Fruit fly (Drosophila melanogaster): ENCODE measurements around the gene TwdlG.

The TwdlG gene

dm6 chr3R:4251241-4251640, at the start of gene TwdlG:
TwdlG (minus strand) TSS chr3R:4251341.
- TF ChIP-seq CG12769 (tag; optimal IDR thresholded peaks at IDR 0.05) (peak; percentile 13), otp (GFP tag; IDR thresholded peaks at IDR 0.05) (no peak), Hr39 (optimal IDR thresholded peaks at IDR 0.05) (no peak), mld (GFP tag; IDR thresholded peaks at IDR 0.05; ENCODE audit: partially characterized antibody) (no peak), Med (GFP tag) (peak; percentile 56)

dm6 chr3R:4294689-4295088, 43.5 kb upstream of the TwdlG start, which contains the start of gene Nepl11:
Nepl11 (minus strand) TSS chr3R:4294840.
- TF ChIP-seq Bgb (GFP tag; IDR thresholded peaks at IDR 0.05; ENCODE audit: partially characterized antibody) (no peak), CG16813 (GFP tag; IDR thresholded peaks at IDR 0.05; ENCODE audit: partially characterized antibody) (no peak), CG34376 (GFP tag; optimal IDR thresholded peaks at IDR 0.05) (peak; percentile 70), da (GFP tag; optimal IDR thresholded peaks at IDR 0.05) (no peak), danr (GFP tag; IDR thresholded peaks at IDR 0.05) (no peak), sna (GFP tag; IDR thresholded peaks at IDR 0.05; ENCODE audit: partially characterized antibody) (no peak), CG7839 (tag; optimal IDR thresholded peaks at IDR 0.05) (no peak), NC2α (GFP tag; optimal IDR thresholded peaks at IDR 0.05) (no peak), psq (GFP tag; optimal IDR thresholded peaks at IDR 0.05) (no peak), nmo (GFP tag; optimal IDR thresholded peaks at IDR 0.05) (no peak), Mad (GFP tag; optimal IDR thresholded peaks at IDR 0.05) (no peak), Nf-YA (GFP tag; IDR thresholded peaks at IDR 0.05) (no peak), sug (tag; optimal IDR thresholded peaks at IDR 0.05) (peak; percentile 57), ham (GFP tag; IDR thresholded peaks at IDR 0.05) (no peak)

- TF ChIP-seq Ets65A (GFP tag) (peak; percentile 71), grau (tag; optimal IDR thresholded peaks at IDR 0.05) (no peak), onecut (GFP tag; IDR thresholded peaks at IDR 0.05) (peak; percentile 94), CG10431 (GFP tag; optimal IDR thresholded peaks at IDR 0.05) (peak; percentile 43), CG9437 (GFP tag; optimal IDR thresholded peaks at IDR 0.05) (peak; percentile 58)
These were observed 41.0 kb upstream of the TwdlG start for dm6 chr3R:4292185-4292584.

- TF ChIP-seq nom (GFP tag; optimal IDR thresholded peaks at IDR 0.05) (peak; percentile 53), Ada2b (GFP tag; IDR thresholded peaks at IDR 0.05) (no peak), corto (GFP tag; optimal IDR thresholded peaks at IDR 0.05) (no peak), Gug (GFP tag; IDR thresholded peaks at IDR 0.05) (no peak), Med (GFP tag) (no peak), sr (GFP tag; IDR thresholded peaks at IDR 0.05) (no peak), sug (tag; optimal IDR thresholded peaks at IDR 0.05) (peak; percentile 69), mirr (GFP tag; optimal IDR thresholded peaks at IDR 0.05) (no peak), dmrt99B (tag; optimal IDR thresholded peaks at IDR 0.05) (no peak), ewg (GFP tag; optimal IDR thresholded peaks at IDR 0.05) (peak; percentile 98), CG15011 (GFP tag; optimal IDR thresholded peaks at IDR 0.05) (no peak), CG11560 (tag; IDR thresholded peaks at IDR 0.05) (no peak), Fer3 (tag; optimal IDR thresholded peaks at IDR 0.05) (no peak), Vsx1 (GFP tag; optimal IDR thresholded peaks at IDR 0.05) (no peak), Side (GFP tag; optimal IDR thresholded peaks at IDR 0.05) (no peak), CG11695 (GFP tag; IDR thresholded peaks at IDR 0.05) (no peak), Trl (optimal IDR thresholded peaks at IDR 0.05) (peak; percentile 4 to 13), Trl (GFP tag; optimal IDR thresholded peaks at IDR 0.05) (no peak), CG30403 (GFP tag; optimal IDR thresholded peaks at IDR 0.05) (no peak), CG14860 (GFP tag; IDR thresholded peaks at IDR 0.05; ENCODE audit: partially characterized antibody) (no peak), gce (GFP tag; IDR thresholded peaks at IDR 0.05) (no peak), Nf-YC (tag; optimal IDR thresholded peaks at IDR 0.05) (peak; percentile 36), az2 (GFP tag; optimal IDR thresholded peaks at IDR 0.05) (no peak), pho (GFP tag; optimal IDR thresholded peaks at IDR 0.05) (no peak), E2f1 (GFP tag; IDR thresholded peaks at IDR 0.05) (no peak), HmgZ (tag; optimal IDR thresholded peaks at IDR 0.05) (no peak), CG7372 (GFP tag; IDR thresholded peaks at IDR 0.05) (no peak)
These were observed 40.1 kb upstream of the TwdlG start for dm6 chr3R:4291289-4291688.

Measured in whole organism, embryonic.